Worm (Caenorhabditis elegans): Measurements from ENCODE around the gene C01G12.13.

C01G12.13 gene

ce11 chrII:14573315-14573714, 3.2 kb upstream of the C01G12.13 start, which contains the start of gene madf-5:
Gene madf-5, plus strand, starts transcription at chrII:14573615.
- TF ChIP-seq K02D7.2 (tag; optimal IDR thresholded peaks at IDR 0.05): no peak
- TF ChIP-seq T23F11.4 (GFP tag; optimal IDR thresholded peaks at IDR 0.05): no peak
- no peak for TF ChIP-seq pha-4 (tag; optimal IDR thresholded peaks at IDR 0.05)
- no peak for TF ChIP-seq hlh-6 (tag; optimal IDR thresholded peaks at IDR 0.05)
- TF ChIP-seq fkh-6 (tag; optimal IDR thresholded peaks at IDR 0.05): no peak
- TF ChIP-seq ztf-16 (tag; optimal IDR thresholded peaks at IDR 0.05): no peak
- TF ChIP-seq tbx-2 (tag; optimal IDR thresholded peaks at IDR 0.05): no peak
- no peak for TF ChIP-seq ref-2 (tag; optimal IDR thresholded peaks at IDR 0.05)
- TF ChIP-seq hlh-30 (tag; optimal IDR thresholded peaks at IDR 0.05; ENCODE audit: insufficient read depth): no peak
- no peak for TF ChIP-seq pax-1 (tag; optimal IDR thresholded peaks at IDR 0.05)
- no peak for TF ChIP-seq elt-4 (tag; optimal IDR thresholded peaks at IDR 0.05)
- no peak for TF ChIP-seq unc-42 (tag; optimal IDR thresholded peaks at IDR 0.05)
- no peak for TF ChIP-seq fax-1 (tag; optimal IDR thresholded peaks at IDR 0.05)
- TF ChIP-seq ceh-34 (tag; optimal IDR thresholded peaks at IDR 0.05): no peak
- no peak for TF ChIP-seq ceh-22 (tag; optimal IDR thresholded peaks at IDR 0.05)

ce11 chrII:14574790-14575189, 1.7 kb upstream of the C01G12.13 start:
- TF ChIP-seq nfya-1 (tag; optimal IDR thresholded peaks at IDR 0.05) (no peak), elt-4 (tag; optimal IDR thresholded peaks at IDR 0.05) (no peak), pat-9 (tag; optimal IDR thresholded peaks at IDR 0.05) (no peak), unc-3 (GFP tag; conservative IDR thresholded peaks at IDR 0.05) (no peak), unc-3 (tag; optimal IDR thresholded peaks at IDR 0.05) (no peak), madf-2 (tag; optimal IDR thresholded peaks at IDR 0.05) (no peak), pha-4 (tag; optimal IDR thresholded peaks at IDR 0.05) (no peak), lin-11 (tag; optimal IDR thresholded peaks at IDR 0.05) (no peak), hlh-15 (tag; optimal IDR thresholded peaks at IDR 0.05) (no peak), F13H6.1 (tag; optimal IDR thresholded peaks at IDR 0.05) (no peak), sox-2 (GFP tag; IDR thresholded peaks at IDR 0.05) (no peak), unc-55 (GFP tag; optimal IDR thresholded peaks at IDR 0.05) (no peak), pros-1 (tag; optimal IDR thresholded peaks at IDR 0.05) (no peak), hlh-30 (tag; optimal IDR thresholded peaks at IDR 0.05; ENCODE audit: insufficient read depth) (no peak), fax-1 (tag; optimal IDR thresholded peaks at IDR 0.05) (no peak)

ce11 chrII:14578013-14578412, 1.5 kb downstream of the C01G12.13 start, which contains the start of gene nspb-7:
Gene nspb-7, plus strand, starts transcription at chrII:14578313.
- TF ChIP-seq ceh-34 (tag; optimal IDR thresholded peaks at IDR 0.05) (no peak), ceh-48 (tag; optimal IDR thresholded peaks at IDR 0.05) (no peak), ttx-3 (tag; optimal IDR thresholded peaks at IDR 0.05) (no peak), tbx-2 (tag; optimal IDR thresholded peaks at IDR 0.05) (no peak), pros-1 (tag; optimal IDR thresholded peaks at IDR 0.05) (no peak), ceh-30 (tag; optimal IDR thresholded peaks at IDR 0.05) (no peak), hlh-6 (tag; optimal IDR thresholded peaks at IDR 0.05) (no peak), ceh-18 (tag; optimal IDR thresholded peaks at IDR 0.05) (no peak), hlh-13 (GFP tag; optimal IDR thresholded peaks at IDR 0.05) (no peak), nfya-1 (tag; optimal IDR thresholded peaks at IDR 0.05) (no peak), hlh-15 (tag; optimal IDR thresholded peaks at IDR 0.05) (no peak), dve-1 (tag; optimal IDR thresholded peaks at IDR 0.05) (no peak), pqm-1 (tag; optimal IDR thresholded peaks at IDR 0.05) (no peak), sox-2 (GFP tag; IDR thresholded peaks at IDR 0.05) (no peak), ztf-16 (tag; optimal IDR thresholded peaks at IDR 0.05) (no peak), ceh-24 (tag; optimal IDR thresholded peaks at IDR 0.05) (no peak), ceh-2 (tag; optimal IDR thresholded peaks at IDR 0.05) (no peak)

ce11 chrII:14578716-14579115, 2.2 kb downstream of the C01G12.13 start, which contains the start of gene C01G12.9:
Gene C01G12.9, plus strand, starts transcription at chrII:14579016.
- no peak for TF ChIP-seq ceh-19 (GFP tag; optimal IDR thresholded peaks at IDR 0.05)
- no peak for TF ChIP-seq ceh-48 (tag; optimal IDR thresholded peaks at IDR 0.05)
- no peak for TF ChIP-seq lim-6 (tag; optimal IDR thresholded peaks at IDR 0.05)
- no peak for TF ChIP-seq ref-2 (tag; optimal IDR thresholded peaks at IDR 0.05)
- TF ChIP-seq pag-3 (tag; optimal IDR thresholded peaks at IDR 0.05; ENCODE audit: borderline replicate concordance): no peak
- TF ChIP-seq tbx-2 (tag; optimal IDR thresholded peaks at IDR 0.05): no peak
- no peak for TF ChIP-seq nfya-1 (tag; optimal IDR thresholded peaks at IDR 0.05)
- TF ChIP-seq ets-4 (tag; optimal IDR thresholded peaks at IDR 0.05): no peak
- no peak for TF ChIP-seq syd-9 (tag; optimal IDR thresholded peaks at IDR 0.05)
- TF ChIP-seq dve-1 (tag; optimal IDR thresholded peaks at IDR 0.05): no peak
- no peak for TF ChIP-seq rnt-1 (tag; optimal IDR thresholded peaks at IDR 0.05)
- no peak for TF ChIP-seq madf-2 (tag; optimal IDR thresholded peaks at IDR 0.05)

Data from whole organism, late embryonic.